Worm (Caenorhabditis elegans) whole organism, L4 larva: ENCODE results near the gene F10D7.10.
A peak's percentile ranks its signal among the peaks of the same experiment; 100 is the strongest.

Source experiments
- F10B5.3 ChIP-seq: sonication (generic microtip); optimal IDR thresholded peaks from 2 replicates; lab custom pipeline; 2016; ENCODE audit warnings: mild to moderate bottlenecking, missing genetic modification characterization, missing compliant biosample characterization
- F26F4.8 ChIP-seq: fragments of 200-800 bp; sonication (Bioruptor generic); conservative IDR thresholded peaks from 2 replicates; pipeline ENCODE4 v1.3.6; 2022; ENCODE audit warnings: missing genetic modification characterization, missing compliant biosample characterization
- F37D6.2 ChIP-seq: sonication (generic microtip); optimal IDR thresholded peaks from 2 replicates; lab custom pipeline; 2016; ENCODE audit warnings: mild to moderate bottlenecking, missing genetic modification characterization, missing compliant biosample characterization
- F49E8.2 ChIP-seq: sonication (generic microtip); optimal IDR thresholded peaks from 2 replicates; lab custom pipeline; 2016; ENCODE audit warnings: missing compliant biosample characterization, mild to moderate bottlenecking, missing genetic modification characterization, borderline replicate concordance
- R02D3.7 ChIP-seq: fragments of 150-350 bp; sonication (generic microtip); optimal IDR thresholded peaks from 3 replicates; lab custom pipeline; 2014; ENCODE audit warnings: missing biosample characterization, missing genetic modification characterization
- Y105C5A.15 ChIP-seq: fragments of 200-800 bp; sonication (Bioruptor generic); IDR thresholded peaks from 2 replicates; pipeline ENCODE4 v1.3.6; 2022; ENCODE audit warnings: missing genetic modification characterization, missing compliant biosample characterization
- Y48G9A.11 ChIP-seq: fragments of 200-800 bp; sonication (Bioruptor generic); IDR thresholded peaks from 2 replicates; pipeline ENCODE4 v1.3.6; 2022; ENCODE audit warnings: missing genetic modification reagents, missing genetic modification characterization, missing compliant biosample characterization
- Y5F2A.4 ChIP-seq: fragments of 200-800 bp; sonication (Bioruptor generic); optimal IDR thresholded peaks from 2 replicates; lab custom pipeline; 2018; ENCODE audit warnings: mild to moderate bottlenecking, missing genetic modification characterization, missing compliant biosample characterization
- ZK337.2 ChIP-seq: fragments of 200-800 bp; sonication (Bioruptor generic); IDR thresholded peaks from 2 replicates; pipeline ENCODE4 v1.3.6; 2022; ENCODE audit warnings: missing genetic modification reagents, missing genetic modification characterization, missing compliant biosample characterization
- aly-2 ChIP-seq: sonication (generic microtip); optimal IDR thresholded peaks from 2 replicates; lab custom pipeline; 2018; ENCODE audit warnings: missing biosample characterization, missing genetic modification characterization
- ama-1 ChIP-seq: fragments of 150-350 bp; optimal IDR thresholded peaks from 2 replicates; lab custom pipeline; 2014; ENCODE audit warnings: inconsistent platforms, mixed read lengths
- attf-4 ChIP-seq: sonication (generic microtip); optimal IDR thresholded peaks from 3 replicates; lab custom pipeline; 2017; ENCODE audit warnings: missing biosample characterization, missing genetic modification characterization
- ceh-20 ChIP-seq: fragments of 200-800 bp; sonication (Bioruptor generic); IDR thresholded peaks from 2 replicates; pipeline ENCODE4 v1.3.6; 2022; ENCODE audit warnings: missing genetic modification reagents, missing genetic modification characterization, missing compliant biosample characterization
- ceh-32 ChIP-seq: sonication (generic microtip); optimal IDR thresholded peaks from 2 replicates; lab custom pipeline; 2016; ENCODE audit warnings: mild to moderate bottlenecking, missing genetic modification characterization, missing compliant biosample characterization; ENCODE audit not compliant: poor library complexity
- ceh-44 ChIP-seq: fragments of 200-800 bp; sonication (Bioruptor generic); IDR thresholded peaks from 2 replicates; pipeline ENCODE4 v1.3.6; 2022; ENCODE audit warnings: missing genetic modification reagents, missing genetic modification characterization, missing compliant biosample characterization
- ces-1 ChIP-seq: fragments of 150-350 bp; sonication (generic microtip); optimal IDR thresholded peaks from 4 replicates; lab custom pipeline; 2014; ENCODE audit warnings: missing biosample characterization, missing genetic modification reagents, missing genetic modification characterization
- cey-2 ChIP-seq: sonication (generic microtip); optimal IDR thresholded peaks from 3 replicates; lab custom pipeline; 2017; ENCODE audit warnings: missing genetic modification characterization, mild to moderate bottlenecking, missing compliant biosample characterization, antibody characterized with exemption, borderline replicate concordance; ENCODE audit not compliant: insufficient read depth
- daf-12 ChIP-seq: fragments of 150-350 bp; optimal IDR thresholded peaks from 2 replicates; lab custom pipeline; 2014; ENCODE audit warnings: missing biosample characterization, missing genetic modification reagents, missing genetic modification characterization
- daf-16 ChIP-seq, 3 experiments: sonication (generic microtip); optimal IDR thresholded peaks; 2 replicates each; lab custom pipeline; 2016 to 2017; ENCODE audit warnings: missing genetic modification characterization in 3 of 3, missing genetic modification reagents in 3 of 3, mild to moderate bottlenecking in 2 of 3, missing compliant biosample characterization in 2 of 3, missing biosample characterization in 1 of 3, moderate library complexity in 1 of 3
- dmd-6 ChIP-seq: fragments of 200-800 bp; sonication (Bioruptor generic); IDR thresholded peaks from 2 replicates; pipeline ENCODE4 v1.3.6; 2022; ENCODE audit warnings: missing genetic modification reagents, missing genetic modification characterization, missing compliant biosample characterization
- dmd-8 ChIP-seq: fragments of 200-800 bp; sonication (Bioruptor generic); IDR thresholded peaks from 2 replicates; pipeline ENCODE4 v1.3.6; 2022; ENCODE audit warnings: missing genetic modification characterization, missing compliant biosample characterization
- dve-1 ChIP-seq: sonication (generic microtip); optimal IDR thresholded peaks from 2 replicates; lab custom pipeline; 2017; ENCODE audit warnings: antibody characterized with exemption, mild to moderate bottlenecking, missing genetic modification characterization, missing compliant biosample characterization; ENCODE audit not compliant: insufficient read depth
- hlh-11 ChIP-seq: fragments of 200-800 bp; sonication (Bioruptor generic); optimal IDR thresholded peaks from 2 replicates; lab custom pipeline; 2018; ENCODE audit warnings: mild to moderate bottlenecking, missing genetic modification characterization, missing compliant biosample characterization
- jun-1 ChIP-seq: fragments of 150-350 bp; optimal IDR thresholded peaks from 2 replicates; lab custom pipeline; 2014; ENCODE audit warnings: missing biosample characterization, missing genetic modification reagents, missing genetic modification characterization
- lin-1 ChIP-seq: fragments of 200-800 bp; sonication (Bioruptor generic); IDR thresholded peaks from 2 replicates; pipeline ENCODE4 v1.3.6; 2022; ENCODE audit warnings: missing genetic modification reagents, missing genetic modification characterization, missing compliant biosample characterization
- lin-29 ChIP-seq: fragments of 200-800 bp; sonication (Bioruptor generic); IDR thresholded peaks from 2 replicates; pipeline ENCODE4 v1.3.6; 2022; ENCODE audit warnings: missing genetic modification reagents, missing genetic modification characterization, missing compliant biosample characterization
- lir-3 ChIP-seq: sonication (generic microtip); optimal IDR thresholded peaks from 2 replicates; lab custom pipeline; 2016; ENCODE audit warnings: mild to moderate bottlenecking, missing genetic modification characterization, missing compliant biosample characterization
- madf-5 ChIP-seq, 2 experiments: fragments of 200-800 bp; sonication (Bioruptor generic); IDR thresholded peaks; 2 replicates each; pipeline ENCODE4 v1.3.6; 2022; ENCODE audit warnings: missing compliant biosample characterization in 2 of 2, missing genetic modification characterization in 2 of 2
- mdl-1 ChIP-seq, 2 experiments: fragments of 150-350 bp in 1 of 2; sonication (generic microtip) in 1 of 2; optimal IDR thresholded peaks; 2 replicates each; lab custom pipeline; 2014 to 2017; ENCODE audit warnings: missing biosample characterization in 2 of 2, missing genetic modification characterization in 2 of 2
- mdt-29 ChIP-seq: fragments of 200-800 bp; sonication (Bioruptor generic); IDR thresholded peaks from 2 replicates; pipeline ENCODE4 v1.3.6; 2022; ENCODE audit warnings: missing genetic modification reagents, missing genetic modification characterization, missing compliant biosample characterization
- mep-1 ChIP-seq: fragments of 150-350 bp; sonication (generic microtip); optimal IDR thresholded peaks from 3 replicates; lab custom pipeline; 2014; ENCODE audit warnings: missing biosample characterization, missing genetic modification characterization
- nhr-102 ChIP-seq: sonication (generic microtip); optimal IDR thresholded peaks from 2 replicates; lab custom pipeline; 2016; ENCODE audit warnings: mild to moderate bottlenecking, missing genetic modification characterization, moderate library complexity, missing compliant biosample characterization
- nhr-25 ChIP-seq: sonication (generic microtip); optimal IDR thresholded peaks from 2 replicates; lab custom pipeline; 2017; ENCODE audit warnings: missing genetic modification characterization, mild to moderate bottlenecking, missing compliant biosample characterization, antibody characterized with exemption, moderate library complexity, borderline replicate concordance; ENCODE audit not compliant: insufficient read depth
- nhr-28 ChIP-seq: fragments of 150-350 bp; optimal IDR thresholded peaks from 2 replicates; lab custom pipeline; 2014; ENCODE audit warnings: missing biosample characterization, missing genetic modification characterization
- nhr-42 ChIP-seq: fragments of 200-800 bp; sonication (Bioruptor generic); IDR thresholded peaks from 2 replicates; pipeline ENCODE4 v1.3.6; 2022; ENCODE audit warnings: missing genetic modification characterization, missing compliant biosample characterization
- nhr-6 ChIP-seq: fragments of 150-350 bp; optimal IDR thresholded peaks from 2 replicates; lab custom pipeline; 2014; ENCODE audit warnings: missing biosample characterization, missing genetic modification characterization
- nhr-77 ChIP-seq: fragments of 150-350 bp; optimal IDR thresholded peaks from 2 replicates; lab custom pipeline; 2014; ENCODE audit warnings: missing biosample characterization, missing genetic modification characterization
- pqm-1 ChIP-seq: sonication (generic microtip); optimal IDR thresholded peaks from 2 replicates; lab custom pipeline; 2017; ENCODE audit warnings: missing biosample characterization, missing genetic modification characterization
- saeg-2 ChIP-seq: fragments of 200-800 bp; sonication (Bioruptor generic); IDR thresholded peaks from 2 replicates; pipeline ENCODE4 v1.3.6; 2022; ENCODE audit warnings: missing genetic modification reagents, missing genetic modification characterization, missing compliant biosample characterization
- sdz-12 ChIP-seq: fragments of 200-800 bp; sonication (Bioruptor generic); optimal IDR thresholded peaks from 2 replicates; lab custom pipeline; 2018; ENCODE audit warnings: mild to moderate bottlenecking, missing genetic modification characterization, missing compliant biosample characterization
- tra-1 ChIP-seq: fragments of 200-800 bp; sonication (Bioruptor generic); IDR thresholded peaks from 2 replicates; pipeline ENCODE4 v1.3.6; 2022; ENCODE audit warnings: missing genetic modification reagents, missing genetic modification characterization, missing compliant biosample characterization
- unc-130 ChIP-seq: sonication (generic microtip); optimal IDR thresholded peaks from 2 replicates; lab custom pipeline; 2016; ENCODE audit warnings: missing genetic modification reagents, missing genetic modification characterization, missing compliant biosample characterization
- unc-62 ChIP-seq, 3 experiments: fragments of 150-350 bp in 1 of 3; sonication (generic microtip); optimal IDR thresholded peaks in 2 of 3; peaks in 1 of 3; 1 replicate in 1 of 3; 2 replicates in 2 of 3; lab custom pipeline; 2014 to 2017; ENCODE audit warnings: missing biosample characterization in 3 of 3, missing genetic modification characterization in 3 of 3, missing genetic modification reagents in 3 of 3, missing genotype in 1 of 3
- zip-11 ChIP-seq: fragments of 200-800 bp; sonication (Bioruptor generic); IDR thresholded peaks from 2 replicates; pipeline ENCODE4 v1.3.6; 2022; ENCODE audit warnings: missing genetic modification characterization, missing compliant biosample characterization
- ztf-11 ChIP-seq: fragments of 150-350 bp; optimal IDR thresholded peaks from 2 replicates; lab custom pipeline; 2014; ENCODE audit warnings: missing biosample characterization, missing genetic modification characterization

The F10D7.10 gene

DNA sequence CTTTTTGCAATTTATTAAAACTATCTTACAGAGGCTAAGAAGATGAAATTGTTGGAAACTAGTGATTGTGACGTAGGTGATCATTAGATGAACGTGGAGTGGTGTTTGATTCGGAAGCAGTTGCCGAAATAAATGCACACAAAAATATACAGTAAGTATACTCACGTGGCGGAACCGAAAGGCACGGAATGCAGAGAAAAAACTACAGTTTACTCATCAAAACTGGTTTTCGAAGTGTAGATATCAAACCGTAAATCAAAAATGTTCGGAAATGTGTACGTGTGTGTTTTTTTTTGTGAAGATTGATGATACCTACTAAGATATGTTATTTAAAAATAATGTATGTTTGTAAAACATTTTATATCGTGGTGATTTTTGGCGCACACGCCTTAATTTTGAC, 47.1 kb upstream of the F10D7.10 start:
- TF ChIP-seq ceh-20 (peak; percentile 45; the same call in 1 of the 2 replicates), nhr-6 (tag; lab: Kevin White, UChicago) (no peak), nhr-25 (peak; percentile 11), nhr-28 (peak; percentile 17)

- TF ChIP-seq unc-62 (GFP tag; optimal IDR thresholded peaks at IDR 0.05 in 1 of 2; lab: Kevin White, UChicago) (peak in 1 of 2 experiments; percentile 98), unc-62 (tag; optimal IDR thresholded peaks at IDR 0.05; lab: Kevin White, UChicago) (no peak), daf-12 (tag; lab: Kevin White, UChicago) (no peak), pqm-1 (tag; lab: Kevin White, UChicago) (no peak), daf-16 (GFP tag; optimal IDR thresholded peaks at IDR 0.05; lab: Kevin White, UChicago) (no peak), daf-16 (tag; optimal IDR thresholded peaks at IDR 0.05; lab: Kevin White, UChicago) (no peak), nhr-77 (tag; lab: Kevin White, UChicago) (no peak), nhr-42 (no peak), mep-1 (tag; lab: Kevin White, UChicago) (no peak), zip-11 (no peak)
- TF ChIP-seq, all 104 proteins: peak for 1
These were observed 45.0 kb upstream of the F10D7.10 start for ce11 chrX:17424595-17424913.

DNA sequence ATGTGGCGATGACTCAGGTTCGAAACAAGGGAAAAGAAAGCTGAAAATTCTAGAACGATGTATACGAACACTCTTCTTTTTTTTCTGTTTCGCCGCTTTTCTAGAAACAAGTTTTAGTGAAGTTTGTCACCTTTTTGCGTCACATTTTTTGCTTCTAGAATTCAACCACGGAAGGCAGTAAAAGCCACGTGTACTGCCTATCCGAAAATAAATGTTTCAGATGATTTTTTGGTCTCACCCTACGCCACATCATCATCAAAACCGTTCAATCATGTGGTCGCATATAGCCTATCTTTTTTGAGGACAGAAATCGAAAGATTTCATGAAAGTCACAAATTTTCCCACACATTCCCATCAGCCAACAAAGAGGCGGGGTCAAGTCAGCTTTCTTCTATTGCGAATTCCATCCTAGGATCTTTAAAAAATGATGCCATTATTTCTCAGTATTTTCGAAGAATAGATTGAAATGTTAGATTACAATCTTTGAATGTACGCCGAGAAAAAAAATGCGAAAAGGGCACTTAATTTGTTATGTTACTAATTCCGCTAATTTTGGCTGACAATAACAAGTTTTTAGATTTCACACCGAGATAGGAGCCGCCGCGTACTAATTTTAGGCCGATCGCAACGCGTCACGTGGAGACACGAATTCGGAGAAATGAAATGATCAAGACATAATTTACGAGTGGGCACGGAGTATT, 44.5 kb upstream of the F10D7.10 start:
- TF ChIP-seq aly-2 (tag; lab: Kevin White, UChicago) (no peak), nhr-42 (no peak), ama-1 (no peak), lin-29 (GFP tag; lab: Robert Waterston, UW) (no peak), lir-3 (tag; lab: Kevin White, UChicago) (no peak), nhr-6 (tag; lab: Kevin White, UChicago) (no peak), cey-2 (tag; lab: Kevin White, UChicago) (no peak), madf-5 (GFP tag; IDR thresholded peaks at IDR 0.05; lab: Robert Waterston, UW) (no peak), nhr-77 (tag; lab: Kevin White, UChicago) (no peak), nhr-28 (peak; percentile 41), ZK337.2 (GFP tag; lab: Robert Waterston, UW) (no peak), daf-12 (tag; lab: Kevin White, UChicago) (no peak), hlh-11 (peak; percentile 41), saeg-2 (GFP tag; lab: Robert Waterston, UW) (no peak), dmd-6 (GFP tag; lab: Robert Waterston, UW) (peak; percentile 38; the same call in 1 of the 2 replicates), ces-1 (GFP tag; lab: Kevin White, UChicago) (no peak), tra-1 (GFP tag; lab: Robert Waterston, UW) (0 out of 2 replicates have a peak, but pooled peaks have one; percentile 12), Y5F2A.4 (GFP tag; lab: Kevin White, UChicago) (no peak), attf-4 (no peak), ceh-32 (tag; lab: Kevin White, UChicago) (no peak), F37D6.2 (no peak), F26F4.8 (GFP tag; lab: Robert Waterston, UW) (no peak), R02D3.7 (tag; lab: Kevin White, UChicago) (no peak), Y48G9A.11 (GFP tag; lab: Robert Waterston, UW) (no peak), lin-1 (no peak), mdt-29 (GFP tag; lab: Robert Waterston, UW) (peak; percentile 81), Y105C5A.15 (GFP tag; lab: Robert Waterston, UW) (no peak), nhr-102 (tag; lab: Kevin White, UChicago) (no peak), mdl-1 (tag; optimal IDR thresholded peaks at IDR 0.05; lab: Kevin White, UChicago) (no peak), sdz-12 (GFP tag; lab: Kevin White, UChicago) (no peak), F49E8.2 (tag; lab: Kevin White, UChicago) (no peak), ceh-44 (no peak), jun-1 (tag; lab: Kevin White, UChicago) (no peak), F10B5.3 (tag; lab: Kevin White, UChicago) (no peak), ztf-11 (tag; lab: Kevin White, UChicago) (no peak), unc-130 (GFP tag; lab: Kevin White, UChicago) (no peak), dmd-8 (GFP tag; lab: Robert Waterston, UW) (no peak), dve-1 (peak; percentile 4)
